ENCODE assay signal across 5 fruit fly cellular contexts in genomic region chr3R:4197055-4197454, dm6.
TF ChIP-seq lines count a peak whose summit lies in the region.

TSS of gene beta-Man (plus strand) at chr3R:4197206.

- no peak for TF ChIP-seq CTCF in whole organism, embryonic (GFP tag; optimal IDR thresholded peaks at IDR 0.05; lab: Kevin White, UChicago)

TF ChIP-seq in whole organism, adult, 20 proteins besides CTCF, POLR2A, EP300 and RAD21 (continues in another document):
- TF ChIP-seq kay (GFP tag; lab: Kevin White, UChicago; ENCODE audit: borderline replicate concordance) = no peak
- TF ChIP-seq CG5204 (GFP tag; optimal IDR thresholded peaks at IDR 0.05; lab: Kevin White, UChicago) = no peak
- TF ChIP-seq ovo (GFP tag; optimal IDR thresholded peaks at IDR 0.05; lab: Kevin White, UChicago) = no peak
- TF ChIP-seq CG7045 (GFP tag; optimal IDR thresholded peaks at IDR 0.05; lab: Kevin White, UChicago) = no peak
- no peak for TF ChIP-seq Hr96 (GFP tag; optimal IDR thresholded peaks at IDR 0.05; lab: Kevin White, UChicago)
- TF ChIP-seq CG11617 (GFP tag; optimal IDR thresholded peaks at IDR 0.05; lab: Kevin White, UChicago) = no peak
- TF ChIP-seq Crg-1 (GFP tag; optimal IDR thresholded peaks at IDR 0.05; lab: Kevin White, UChicago) = no peak
- TF ChIP-seq cnc (optimal IDR thresholded peaks at IDR 0.05; lab: Kevin White, UChicago) = no peak
- TF ChIP-seq Clk (GFP tag; optimal IDR thresholded peaks at IDR 0.05; lab: Kevin White, UChicago) = no peak
- no peak for TF ChIP-seq CG33017 (tag; optimal IDR thresholded peaks at IDR 0.05; lab: Kevin White, UChicago)
- no peak for TF ChIP-seq pad (GFP tag; optimal IDR thresholded peaks at IDR 0.05; lab: Kevin White, UChicago)
- TF ChIP-seq CG12768 (GFP tag; optimal IDR thresholded peaks at IDR 0.05; lab: Kevin White, UChicago) = peak; percentile 8
- TF ChIP-seq Mnt (GFP tag; optimal IDR thresholded peaks at IDR 0.05; lab: Kevin White, UChicago) = peak; percentile 46
- no peak for TF ChIP-seq toe (GFP tag; optimal IDR thresholded peaks at IDR 0.05; lab: Kevin White, UChicago)
- peak; percentile 2 for TF ChIP-seq cic (GFP tag; optimal IDR thresholded peaks at IDR 0.05; lab: Kevin White, UChicago)
- TF ChIP-seq CG1620 (GFP tag; optimal IDR thresholded peaks at IDR 0.05; lab: Kevin White, UChicago) = no peak
- TF ChIP-seq bab1 (GFP tag; optimal IDR thresholded peaks at IDR 0.05; lab: Kevin White, UChicago) = peak; percentile 66
- TF ChIP-seq tj (GFP tag; optimal IDR thresholded peaks at IDR 0.05; lab: Kevin White, UChicago) = peak; percentile 20
- TF ChIP-seq CG14711 (tag; optimal IDR thresholded peaks at IDR 0.05; lab: Kevin White, UChicago) = no peak

TF ChIP-seq in whole organism, embryonic, 481 proteins besides CTCF, POLR2A, EP300 and RAD21 (continues in another document):
- TF ChIP-seq CG14050 (GFP tag; IDR thresholded peaks at IDR 0.05; lab: Robert Waterston, UW) = no peak
- TF ChIP-seq Hmx (GFP tag; optimal IDR thresholded peaks at IDR 0.05; lab: Kevin White, UChicago) = no peak
- no peak for TF ChIP-seq CG12236 (GFP tag; optimal IDR thresholded peaks at IDR 0.05; lab: Kevin White, UChicago)
- no peak for TF ChIP-seq CG15696 (tag; optimal IDR thresholded peaks at IDR 0.05; lab: Kevin White, UChicago)
- no peak for TF ChIP-seq CG18619 (GFP tag; optimal IDR thresholded peaks at IDR 0.05; lab: Kevin White, UChicago)
- TF ChIP-seq crol (GFP tag; IDR thresholded peaks at IDR 0.05; lab: Robert Waterston, UW) = no peak
- TF ChIP-seq eyg (GFP tag; optimal IDR thresholded peaks at IDR 0.05; lab: Kevin White, UChicago) = no peak
- no peak for TF ChIP-seq fd96Cb (tag; optimal IDR thresholded peaks at IDR 0.05; lab: Kevin White, UChicago)
- no peak for TF ChIP-seq CG7556 (GFP tag; optimal IDR thresholded peaks at IDR 0.05; lab: Kevin White, UChicago)
- no peak for TF ChIP-seq ci (GFP tag; IDR thresholded peaks at IDR 0.05; lab: Robert Waterston, UW)
- no peak for TF ChIP-seq CG11247 (GFP tag; IDR thresholded peaks at IDR 0.05; lab: Robert Waterston, UW)
- TF ChIP-seq Bgb (GFP tag; IDR thresholded peaks at IDR 0.05; lab: Robert Waterston, UW; ENCODE audit: partially characterized antibody) = peak; percentile 61; the same call in 1 of the 2 replicates
- peak; percentile 98 for TF ChIP-seq her (GFP tag; optimal IDR thresholded peaks at IDR 0.05; lab: Kevin White, UChicago)
- no peak for TF ChIP-seq slp2 (GFP tag; optimal IDR thresholded peaks at IDR 0.05; lab: Kevin White, UChicago)
- TF ChIP-seq inv (GFP tag; IDR thresholded peaks at IDR 0.05; lab: Robert Waterston, UW; ENCODE audit: partially characterized antibody) = peak; percentile 22; the same call in 1 of the 2 replicates
- TF ChIP-seq CG9876 (GFP tag; optimal IDR thresholded peaks at IDR 0.05; lab: Kevin White, UChicago) = no peak
- TF ChIP-seq gem (tag; optimal IDR thresholded peaks at IDR 0.05; lab: Kevin White, UChicago) = no peak
- no peak for TF ChIP-seq Ssrp (tag; optimal IDR thresholded peaks at IDR 0.05; lab: Kevin White, UChicago)
- TF ChIP-seq Blimp-1 (GFP tag; optimal IDR thresholded peaks at IDR 0.05; lab: Kevin White, UChicago) = peak; percentile 75

TF ChIP-seq in whole organism, prepupa, 60 proteins besides CTCF, POLR2A, EP300 and RAD21 (continues in another document):
- TF ChIP-seq CG16779 (tag; optimal IDR thresholded peaks at IDR 0.05; lab: Kevin White, UChicago) (no peak), Smox (GFP tag; optimal IDR thresholded peaks at IDR 0.05; lab: Kevin White, UChicago) (no peak), Blimp-1 (GFP tag; optimal IDR thresholded peaks at IDR 0.05; lab: Kevin White, UChicago) (peak; percentile 81), CG11762 (GFP tag; optimal IDR thresholded peaks at IDR 0.05; lab: Kevin White, UChicago; ENCODE audit: insufficient read depth) (no peak), CG8119 (GFP tag; IDR thresholded peaks at IDR 0.05; lab: Robert Waterston, UW) (no peak), Hr4 (GFP tag; optimal IDR thresholded peaks at IDR 0.05; lab: Kevin White, UChicago) (no peak), CG34406 (GFP tag; optimal IDR thresholded peaks at IDR 0.05; lab: Kevin White, UChicago) (no peak), CG11902 (GFP tag; optimal IDR thresholded peaks at IDR 0.05; lab: Kevin White, UChicago) (no peak), esn (GFP tag; optimal IDR thresholded peaks at IDR 0.05; lab: Kevin White, UChicago) (peak; percentile 12), eg (GFP tag; IDR thresholded peaks at IDR 0.05; lab: Robert Waterston, UW) (no peak), Sox102F (GFP tag; optimal IDR thresholded peaks at IDR 0.05; lab: Kevin White, UChicago) (peak; percentile 17), Eip78C (GFP tag; lab: Kevin White, UChicago) (peak; percentile 68), dsx (GFP tag; optimal IDR thresholded peaks at IDR 0.05; lab: Kevin White, UChicago; ENCODE audit: poor library complexity, severe bottlenecking) (peak; percentile 8), Lpt (GFP tag; optimal IDR thresholded peaks at IDR 0.05; lab: Kevin White, UChicago) (peak; percentile 9), CG6276 (GFP tag; optimal IDR thresholded peaks at IDR 0.05; lab: Kevin White, UChicago) (no peak), achi (GFP tag; optimal IDR thresholded peaks at IDR 0.05; lab: Kevin White, UChicago) (no peak), CG9139 (GFP tag; optimal IDR thresholded peaks at IDR 0.05; lab: Kevin White, UChicago) (peak; percentile 31), Sox14 (GFP tag; optimal IDR thresholded peaks at IDR 0.05; lab: Kevin White, UChicago) (peak; percentile 14), CG6854 (GFP tag; optimal IDR thresholded peaks at IDR 0.05; lab: Kevin White, UChicago) (peak; percentile 65), CG4318 (GFP tag; optimal IDR thresholded peaks at IDR 0.05; lab: Kevin White, UChicago) (no peak)

TF ChIP-seq in whole organism, pupa, 21 proteins besides CTCF, POLR2A, EP300 and RAD21:
- 0 out of 2 replicates have a peak, but pooled peaks have one; percentile 23 for TF ChIP-seq CG12605 (GFP tag; IDR thresholded peaks at IDR 0.05; lab: Robert Waterston, UW)
- TF ChIP-seq CG9948 (tag; optimal IDR thresholded peaks at IDR 0.05; lab: Kevin White, UChicago) = no peak
- TF ChIP-seq Ets98B (GFP tag; IDR thresholded peaks at IDR 0.05; lab: Robert Waterston, UW) = no peak
- TF ChIP-seq Pif1A (GFP tag; optimal IDR thresholded peaks at IDR 0.05; lab: Kevin White, UChicago) = peak; percentile 23
- TF ChIP-seq CG17806 (tag; optimal IDR thresholded peaks at IDR 0.05; lab: Kevin White, UChicago) = no peak
- TF ChIP-seq CG8301 (tag; optimal IDR thresholded peaks at IDR 0.05; lab: Kevin White, UChicago) = no peak
- peak; percentile 24 for TF ChIP-seq D1 (tag; optimal IDR thresholded peaks at IDR 0.05; lab: Kevin White, UChicago)
- TF ChIP-seq EcR (GFP tag; optimal IDR thresholded peaks at IDR 0.05; lab: Kevin White, UChicago) = no peak
- no peak for TF ChIP-seq Pif1B (GFP tag; optimal IDR thresholded peaks at IDR 0.05; lab: Kevin White, UChicago)
- no peak for TF ChIP-seq Snoo (tag; optimal IDR thresholded peaks at IDR 0.05; lab: Kevin White, UChicago)
- no peak for TF ChIP-seq CG13204 (GFP tag; optimal IDR thresholded peaks at IDR 0.05; lab: Kevin White, UChicago)
- TF ChIP-seq CG14655 (GFP tag; optimal IDR thresholded peaks at IDR 0.05; lab: Kevin White, UChicago) = peak; percentile 12
TF ChIP-seq in whole organism, pupa: peak in this region for 4.

TF ChIP-seq in whole organism, wandering third instar larva, 38 proteins besides CTCF, POLR2A, EP300 and RAD21 (continues in another document):
- TF ChIP-seq sv (GFP tag; optimal IDR thresholded peaks at IDR 0.05; lab: Kevin White, UChicago) (no peak), usp (GFP tag; optimal IDR thresholded peaks at IDR 0.05; lab: Kevin White, UChicago) (no peak), CrebA (GFP tag; optimal IDR thresholded peaks at IDR 0.05; lab: Kevin White, UChicago; ENCODE audit: borderline replicate concordance) (peak; percentile 24), fru (GFP tag; optimal IDR thresholded peaks at IDR 0.05; lab: Kevin White, UChicago) (peak; percentile 76), Vsx2 (GFP tag; optimal IDR thresholded peaks at IDR 0.05; lab: Kevin White, UChicago; ENCODE audit: partially characterized antibody) (peak; percentile 72), Sp1 (GFP tag; optimal IDR thresholded peaks at IDR 0.05; lab: Kevin White, UChicago) (no peak), brk (GFP tag; optimal IDR thresholded peaks at IDR 0.05; lab: Kevin White, UChicago) (no peak), woc (GFP tag; optimal IDR thresholded peaks at IDR 0.05; lab: Kevin White, UChicago) (peak; percentile 2), rgr (GFP tag; optimal IDR thresholded peaks at IDR 0.05; lab: Kevin White, UChicago) (no peak), ey (GFP tag; optimal IDR thresholded peaks at IDR 0.05; lab: Kevin White, UChicago) (no peak), Hnf4 (GFP tag; optimal IDR thresholded peaks at IDR 0.05; lab: Kevin White, UChicago) (peak; percentile 67), N (GFP tag; optimal IDR thresholded peaks at IDR 0.05; lab: Kevin White, UChicago) (no peak), br (GFP tag; optimal IDR thresholded peaks at IDR 0.05; lab: Kevin White, UChicago) (no peak), foxo (GFP tag; optimal IDR thresholded peaks at IDR 0.05; lab: Kevin White, UChicago) (peak in 1 of 2 experiments; percentile 36), Dif (GFP tag; optimal IDR thresholded peaks at IDR 0.05; lab: Kevin White, UChicago; ENCODE audit: partially characterized antibody) (peak; percentile 89), Rel (GFP tag; optimal IDR thresholded peaks at IDR 0.05; lab: Kevin White, UChicago) (no peak), Rel (tag; optimal IDR thresholded peaks at IDR 0.05; lab: Kevin White, UChicago) (peak; percentile 57), Abd-B (GFP tag; optimal IDR thresholded peaks at IDR 0.05; lab: Kevin White, UChicago) (no peak), tai (GFP tag; optimal IDR thresholded peaks at IDR 0.05; lab: Kevin White, UChicago) (no peak), HLH106 (tag; optimal IDR thresholded peaks at IDR 0.05; lab: Kevin White, UChicago) (peak; percentile 34), dsf (GFP tag; optimal IDR thresholded peaks at IDR 0.05; lab: Kevin White, UChicago; ENCODE audit: borderline replicate concordance) (no peak), pan (optimal IDR thresholded peaks at IDR 0.05; lab: Kevin White, UChicago) (no peak), GATAd (GFP tag; optimal IDR thresholded peaks at IDR 0.05; lab: Kevin White, UChicago) (no peak), Myc (optimal IDR thresholded peaks at IDR 0.05; lab: Kevin White, UChicago) (peak; percentile 5), CG9705 (GFP tag; optimal IDR thresholded peaks at IDR 0.05; lab: Kevin White, UChicago) (no peak), Hr78 (GFP tag; optimal IDR thresholded peaks at IDR 0.05; lab: Kevin White, UChicago) (no peak), Mio (GFP tag; optimal IDR thresholded peaks at IDR 0.05; lab: Kevin White, UChicago) (no peak), dmrt93B (GFP tag; optimal IDR thresholded peaks at IDR 0.05; lab: Kevin White, UChicago) (no peak), CG32264 (GFP tag; optimal IDR thresholded peaks at IDR 0.05; lab: Kevin White, UChicago) (no peak), jim (GFP tag; optimal IDR thresholded peaks at IDR 0.05; lab: Kevin White, UChicago) (peak; percentile 32), sage (GFP tag; optimal IDR thresholded peaks at IDR 0.05; lab: Kevin White, UChicago) (no peak)
